Fruit fly (Drosophila melanogaster) whole organism, embryonic: ENCODE data around the gene Prx1.

ENCODE experiments used
- CG12104 ChIP-seq: fragments of 200-800 bp; sonication (Bioruptor generic); optimal IDR thresholded peaks from 3 replicates; lab custom pipeline; 2016; ENCODE audit warnings: missing biosample characterization, missing genetic modification characterization
- CG12219 ChIP-seq: fragments of 200-800 bp; sonication (Bioruptor generic); optimal IDR thresholded peaks from 3 replicates; lab custom pipeline; 2018; ENCODE audit warnings: missing biosample characterization, mild to moderate bottlenecking, missing genetic modification characterization
- CG14667 ChIP-seq: fragments of 200-800 bp; sonication (Bioruptor generic); IDR thresholded peaks from 2 replicates; pipeline ENCODE4 v1.3.6; 2022; ENCODE audit warnings: missing biosample characterization, missing genetic modification characterization
- CG15479 ChIP-seq: fragments of 200-800 bp; sonication (Bioruptor generic); optimal IDR thresholded peaks from 3 replicates; lab custom pipeline; 2019; ENCODE audit warnings: missing biosample characterization, mild to moderate bottlenecking, missing genetic modification characterization, moderate library complexity
- CG1603 ChIP-seq: fragments of 200-800 bp; sonication (Bioruptor generic); optimal IDR thresholded peaks from 2 replicates; lab custom pipeline; 2019; ENCODE audit warnings: missing biosample characterization, mild to moderate bottlenecking, missing genetic modification characterization, moderate library complexity
- CG17361 ChIP-seq: fragments of 200-800 bp; sonication (Bioruptor generic); IDR thresholded peaks from 3 replicates; pipeline ENCODE4 v1.3.6; 2022; ENCODE audit warnings: missing biosample characterization, missing genetic modification characterization
- CG17802 ChIP-seq: fragments of 200-800 bp; sonication (Bioruptor generic); optimal IDR thresholded peaks from 2 replicates; lab custom pipeline; 2018; ENCODE audit warnings: missing biosample characterization, mild to moderate bottlenecking, missing genetic modification characterization, moderate library complexity
- CG2199 ChIP-seq: fragments of 200-800 bp; sonication (Bioruptor generic); IDR thresholded peaks from 3 replicates; pipeline ENCODE4 v1.3.6; 2022; ENCODE audit warnings: missing biosample characterization, missing genetic modification characterization
- CG2889 ChIP-seq: fragments of 200-800 bp; sonication (Bioruptor generic); IDR thresholded peaks from 3 replicates; pipeline ENCODE4 v1.3.6; 2022; ENCODE audit warnings: missing biosample characterization, missing genetic modification characterization
- CG31441 ChIP-seq: fragments of 200-800 bp; sonication (Bioruptor generic); IDR thresholded peaks from 2 replicates; pipeline ENCODE4 v1.3.6; 2022; ENCODE audit warnings: missing biosample characterization, missing genetic modification characterization
- CG32532 ChIP-seq: fragments of 200-800 bp; sonication (Bioruptor generic); IDR thresholded peaks from 2 replicates; pipeline ENCODE4 v1.3.6; 2022; ENCODE audit warnings: missing biosample characterization, missing genetic modification characterization
- CG32767 ChIP-seq: fragments of 200-800 bp; sonication (Bioruptor generic); IDR thresholded peaks from 2 replicates; pipeline ENCODE4 v1.3.6; 2022; ENCODE audit warnings: missing biosample characterization, missing genetic modification characterization
- CG33213 ChIP-seq: fragments of 200-800 bp; sonication (Bioruptor generic); optimal IDR thresholded peaks from 3 replicates; lab custom pipeline; 2016; ENCODE audit warnings: missing biosample characterization, missing genetic modification characterization
- CG5953 ChIP-seq: fragments of 200-800 bp; sonication (Bioruptor generic); IDR thresholded peaks from 2 replicates; pipeline ENCODE4 v1.3.6; 2022; ENCODE audit warnings: missing biosample characterization, missing genetic modification characterization
- CG6791 ChIP-seq: fragments of 200-800 bp; sonication (Bioruptor generic); IDR thresholded peaks from 3 replicates; pipeline ENCODE4 v1.3.6; 2022; ENCODE audit warnings: missing biosample characterization, missing genetic modification characterization; ENCODE audit not compliant: partially characterized antibody
- CG6813 ChIP-seq: fragments of 200-800 bp; sonication (Bioruptor generic); optimal IDR thresholded peaks from 2 replicates; lab custom pipeline; 2017; ENCODE audit warnings: missing biosample characterization, missing genetic modification characterization, mild to moderate bottlenecking, moderate library complexity, missing genetic modification reagents
- CG7745 ChIP-seq: fragments of 200-800 bp; sonication (Bioruptor generic); optimal IDR thresholded peaks from 2 replicates; lab custom pipeline; 2018; ENCODE audit warnings: missing biosample characterization, mild to moderate bottlenecking, missing genetic modification characterization, moderate library complexity
- CG8290 ChIP-seq, 3 experiments: fragments of 200-800 bp; sonication (Bioruptor generic); optimal IDR thresholded peaks; 2 replicates each; lab custom pipeline; 2016 to 2019; ENCODE audit warnings: missing biosample characterization in 3 of 3, missing genetic modification characterization in 3 of 3, mild to moderate bottlenecking in 2 of 3, moderate library complexity in 1 of 3
- CG9215 ChIP-seq: fragments of 200-800 bp; sonication (Bioruptor generic); IDR thresholded peaks from 2 replicates; pipeline ENCODE4 v1.3.6; 2022; ENCODE audit warnings: missing biosample characterization, missing genetic modification characterization
- CG9437 ChIP-seq: fragments of 200-800 bp; sonication (Bioruptor generic); optimal IDR thresholded peaks from 2 replicates; lab custom pipeline; 2018; ENCODE audit warnings: missing biosample characterization, mild to moderate bottlenecking, missing genetic modification characterization
- CG9797 ChIP-seq: fragments of 200-800 bp; sonication (Bioruptor generic); optimal IDR thresholded peaks from 3 replicates; lab custom pipeline; 2018; ENCODE audit warnings: missing biosample characterization, mild to moderate bottlenecking, missing genetic modification characterization
- Camta ChIP-seq: fragments of 200-800 bp; sonication (Bioruptor generic); optimal IDR thresholded peaks from 2 replicates; lab custom pipeline; 2016; ENCODE audit warnings: missing biosample characterization, missing genetic modification characterization
- E2f2 ChIP-seq: fragments of 200-800 bp; sonication (Bioruptor generic); IDR thresholded peaks from 2 replicates; pipeline ENCODE4 v1.3.6; 2022; ENCODE audit warnings: missing biosample characterization, missing genetic modification characterization
- HmgD ChIP-seq: fragments of 200-800 bp; sonication (Bioruptor generic); optimal IDR thresholded peaks from 3 replicates; lab custom pipeline; 2016; ENCODE audit warnings: missing biosample characterization, missing genetic modification characterization
- Hr39 ChIP-seq: fragments of >200 bp; optimal IDR thresholded peaks from 2 replicates; lab custom pipeline; 2017
- Mad ChIP-seq: fragments of 200-800 bp; sonication (Bioruptor generic); optimal IDR thresholded peaks from 2 replicates; lab custom pipeline; 2016; ENCODE audit warnings: missing biosample characterization, missing genetic modification characterization
- Myb ChIP-seq: fragments of 200-800 bp; sonication (Bioruptor generic); optimal IDR thresholded peaks from 2 replicates; lab custom pipeline; 2016; ENCODE audit warnings: missing biosample characterization, missing genetic modification characterization
- Pdp1 ChIP-seq, 2 experiments: fragments of 200-800 bp; sonication (Bioruptor generic); optimal IDR thresholded peaks; 3 replicates each; lab custom pipeline; 2016; ENCODE audit warnings: missing biosample characterization in 2 of 2, missing genetic modification characterization in 2 of 2, mild to moderate bottlenecking in 1 of 2, moderate library complexity in 1 of 2
- Six4 ChIP-seq: fragments of 200-800 bp; sonication (Bioruptor generic); optimal IDR thresholded peaks from 2 replicates; lab custom pipeline; 2016; ENCODE audit warnings: missing biosample characterization, missing genetic modification characterization
- ac ChIP-seq: fragments of 200-800 bp; sonication (Bioruptor generic); optimal IDR thresholded peaks from 3 replicates; lab custom pipeline; 2017; ENCODE audit warnings: missing biosample characterization, mild to moderate bottlenecking, missing genetic modification characterization
- ap ChIP-seq: fragments of 200-800 bp; sonication (Bioruptor generic); IDR thresholded peaks from 2 replicates; pipeline ENCODE4 v1.3.6; 2022; ENCODE audit warnings: missing biosample characterization, missing genetic modification characterization
- bbx ChIP-seq: fragments of 200-800 bp; sonication (Bioruptor generic); IDR thresholded peaks from 2 replicates; pipeline ENCODE4 v1.3.6; 2022; ENCODE audit warnings: missing biosample characterization, missing genetic modification characterization; ENCODE audit not compliant: partially characterized antibody
- bsh ChIP-seq, 2 experiments: fragments of 200-800 bp; sonication (Bioruptor generic); optimal IDR thresholded peaks; 2 replicates each; lab custom pipeline; 2017 to 2018; ENCODE audit warnings: mild to moderate bottlenecking in 2 of 2, missing biosample characterization in 2 of 2, missing genetic modification characterization in 2 of 2, moderate library complexity in 1 of 2
- btn ChIP-seq: fragments of 200-800 bp; sonication (Bioruptor generic); optimal IDR thresholded peaks from 2 replicates; lab custom pipeline; 2016; ENCODE audit warnings: missing biosample characterization, missing genetic modification characterization
- dpn ChIP-seq, 2 experiments: fragments of 200-800 bp; sonication (Bioruptor generic); optimal IDR thresholded peaks; 3 replicates each; lab custom pipeline; 2016; ENCODE audit warnings: missing biosample characterization in 2 of 2, missing genetic modification characterization in 2 of 2
- h ChIP-seq: fragments of >200 bp; optimal IDR thresholded peaks from 2 replicates; lab custom pipeline; 2017
- ind ChIP-seq: fragments of 200-800 bp; sonication (Bioruptor generic); optimal IDR thresholded peaks from 3 replicates; lab custom pipeline; 2016; ENCODE audit warnings: missing biosample characterization, missing genetic modification characterization
- inv ChIP-seq: fragments of 200-800 bp; sonication (Bioruptor generic); IDR thresholded peaks from 2 replicates; pipeline ENCODE4 v1.3.6; 2022; ENCODE audit warnings: missing biosample characterization, missing genetic modification characterization; ENCODE audit not compliant: partially characterized antibody
- jigr1 ChIP-seq: fragments of 200-800 bp; sonication (Bioruptor generic); IDR thresholded peaks from 3 replicates; pipeline ENCODE4 v1.3.6; 2022; ENCODE audit warnings: missing biosample characterization, missing genetic modification characterization
- kni ChIP-seq: fragments of 200-800 bp; sonication (Bioruptor generic); optimal IDR thresholded peaks from 3 replicates; lab custom pipeline; 2017; ENCODE audit warnings: mild to moderate bottlenecking, missing biosample characterization, missing genetic modification reagents, missing genetic modification characterization
- lilli ChIP-seq: fragments of 200-800 bp; sonication (Bioruptor generic); optimal IDR thresholded peaks from 3 replicates; lab custom pipeline; 2016; ENCODE audit warnings: missing biosample characterization, missing genetic modification characterization
- nom ChIP-seq: fragments of 200-800 bp; sonication (Bioruptor generic); optimal IDR thresholded peaks from 2 replicates; lab custom pipeline; 2017; ENCODE audit warnings: missing biosample characterization, missing genetic modification characterization, mild to moderate bottlenecking, moderate library complexity, missing genetic modification reagents
- pan ChIP-seq, 4 experiments: fragments of >200 bp in 3 of 4; fragments of 200-800 bp in 1 of 4; sonication (Bioruptor generic) in 1 of 4; optimal IDR thresholded peaks in 3 of 4; IDR thresholded peaks in 1 of 4; 2 replicates each; pipeline versions ENCODE4 v1.3.6 to Lab custom; 2017 to 2022; ENCODE audit warnings: missing biosample characterization in 2 of 4, missing genetic modification characterization in 2 of 4, mixed read lengths in 1 of 4
- row ChIP-seq: fragments of 200-800 bp; sonication (Bioruptor generic); IDR thresholded peaks from 3 replicates; pipeline ENCODE4 v1.3.6; 2022; ENCODE audit warnings: missing biosample characterization, missing genetic modification characterization
- scrt ChIP-seq: fragments of 200-800 bp; sonication (Bioruptor generic); optimal IDR thresholded peaks from 2 replicates; lab custom pipeline; 2018; ENCODE audit warnings: missing biosample characterization, mild to moderate bottlenecking, missing genetic modification characterization, moderate library complexity
- sna ChIP-seq: fragments of 200-800 bp; sonication (Bioruptor generic); IDR thresholded peaks from 2 replicates; pipeline ENCODE4 v1.3.6; 2022; ENCODE audit warnings: missing biosample characterization, missing genetic modification characterization; ENCODE audit not compliant: partially characterized antibody
- wek ChIP-seq: fragments of 200-800 bp; sonication (Bioruptor generic); optimal IDR thresholded peaks from 3 replicates; lab custom pipeline; 2018; ENCODE audit warnings: missing biosample characterization, mild to moderate bottlenecking, missing genetic modification characterization, moderate library complexity
- z ChIP-seq: fragments of 200-800 bp; sonication (Bioruptor generic); IDR thresholded peaks from 3 replicates; pipeline ENCODE4 v1.3.6; 2022; ENCODE audit warnings: missing biosample characterization, missing genetic modification characterization

Gene Prx1

DNA sequence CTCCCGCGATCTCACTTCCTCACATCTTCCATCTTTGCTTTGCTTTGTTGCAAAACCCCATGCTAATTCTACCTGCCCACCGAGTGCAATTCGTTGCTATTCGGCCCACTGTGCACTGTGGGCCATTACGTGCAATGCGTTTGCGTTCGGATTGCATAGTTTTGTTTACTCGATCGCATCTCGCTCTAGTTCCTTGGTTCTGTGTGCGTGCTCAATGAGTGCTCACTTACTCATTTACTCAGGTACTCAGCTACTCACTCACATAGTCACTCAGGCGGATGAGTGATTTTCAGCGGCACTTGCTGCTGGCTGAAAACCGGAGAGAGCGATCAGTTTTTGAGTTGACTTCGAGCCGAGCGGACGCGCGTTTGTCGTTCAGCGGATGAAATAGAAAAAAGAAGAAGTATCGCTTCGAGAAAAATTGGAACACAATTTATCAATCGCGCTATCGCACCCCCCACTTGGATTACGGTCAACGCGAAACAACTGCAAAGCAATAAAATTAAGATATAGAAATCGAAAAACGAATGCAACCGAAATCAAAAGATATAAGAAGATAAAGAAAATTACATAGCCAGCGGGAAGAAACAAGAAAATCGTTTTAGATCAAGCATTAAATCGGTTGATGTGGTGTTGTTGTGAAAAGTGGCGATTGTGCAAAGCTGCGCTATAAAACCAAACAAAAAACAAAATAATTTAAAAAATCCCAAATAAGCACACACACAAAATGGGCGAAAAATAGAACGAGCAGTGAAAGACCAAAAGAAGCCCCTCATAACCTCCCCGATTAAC, 27.8 kb downstream of the Prx1 start, which contains the start of gene Tollo (continued):
- TF ChIP-seq CG17802 (tag; lab: Kevin White, UChicago), result peak; percentile 10
- 0 out of 2 replicates have a peak, but pooled peaks have one; percentile 28 for TF ChIP-seq CG14667 (GFP tag; lab: Robert Waterston, UW)
- no peak for TF ChIP-seq CG2889 (GFP tag; lab: Robert Waterston, UW)
- TF ChIP-seq bbx, result peak; percentile 84
- no peak for TF ChIP-seq CG9797 (GFP tag; lab: Kevin White, UChicago)
- TF ChIP-seq CG1603 (tag; lab: Kevin White, UChicago), result peak; percentile 51
- peak; percentile 7 for TF ChIP-seq lilli (GFP tag; lab: Kevin White, UChicago)
- peak; percentile 34 for TF ChIP-seq CG33213 (GFP tag; lab: Kevin White, UChicago)
- TF ChIP-seq CG12219 (GFP tag; lab: Kevin White, UChicago), result peak; percentile 1
- no peak for TF ChIP-seq CG8290 (GFP tag; optimal IDR thresholded peaks at IDR 0.05; lab: Kevin White, UChicago)
- peak in 1 of 2 experiments; percentile 50 for TF ChIP-seq CG8290 (tag; optimal IDR thresholded peaks at IDR 0.05; lab: Kevin White, UChicago)
- TF ChIP-seq h (lab: Kevin White, UChicago), result no peak
- TF ChIP-seq E2f2, result peak; percentile 16; the same call in 1 of the 2 replicates
- peak; percentile 100 for TF ChIP-seq z (GFP tag; lab: Robert Waterston, UW)
- TF ChIP-seq scrt (GFP tag; lab: Kevin White, UChicago), result no peak
- peak; percentile 14; the same call in 1 of the 2 replicates for TF ChIP-seq CG31441 (GFP tag; lab: Robert Waterston, UW)
- TF ChIP-seq CG9437 (GFP tag; lab: Kevin White, UChicago), result no peak
- TF ChIP-seq btn (GFP tag; lab: Kevin White, UChicago), result no peak
- TF ChIP-seq bsh (GFP tag; optimal IDR thresholded peaks at IDR 0.05; lab: Kevin White, UChicago), result peak in 1 of 2 experiments; percentile 28
- no peak for TF ChIP-seq CG17361
- peak; percentile 96 for TF ChIP-seq kni (GFP tag; lab: Kevin White, UChicago)
- TF ChIP-seq CG5953 (GFP tag; lab: Robert Waterston, UW), result no peak
- TF ChIP-seq Pdp1 (GFP tag; optimal IDR thresholded peaks at IDR 0.05; lab: Kevin White, UChicago), result peak; percentile 37 to 50
- peak; percentile 46 for TF ChIP-seq ind (GFP tag; lab: Kevin White, UChicago)
- TF ChIP-seq CG6813 (GFP tag; lab: Kevin White, UChicago), result no peak
- TF ChIP-seq inv (GFP tag; lab: Robert Waterston, UW), result peak; percentile 51; the same call in 1 of the 2 replicates
- no peak for TF ChIP-seq ap (GFP tag; lab: Robert Waterston, UW)
- TF ChIP-seq CG32532 (GFP tag; lab: Robert Waterston, UW), result peak; percentile 65
- peak; percentile 98 for TF ChIP-seq CG15479 (GFP tag; lab: Kevin White, UChicago)
- TF ChIP-seq nom (GFP tag; lab: Kevin White, UChicago), result peak; percentile 40
- no peak for TF ChIP-seq CG12104 (GFP tag; lab: Kevin White, UChicago)
- no peak for TF ChIP-seq Hr39 (lab: Kevin White, UChicago)
- peak; percentile 41 for TF ChIP-seq Camta (GFP tag; lab: Kevin White, UChicago)
- TF ChIP-seq ac (GFP tag; lab: Kevin White, UChicago), result peak; percentile 8
- TF ChIP-seq CG2199, result peak; percentile 82; the same call in 2 of the 3 replicates
- no peak for TF ChIP-seq Mad
- TF ChIP-seq sna (GFP tag; lab: Robert Waterston, UW), result 0 out of 2 replicates have a peak, but pooled peaks have one; percentile 20
- TF ChIP-seq CG9215 (GFP tag; lab: Robert Waterston, UW), result peak; percentile 50; the same call in 1 of the 2 replicates
- TF ChIP-seq wek (GFP tag; lab: Kevin White, UChicago), result peak; percentile 46
- peak; percentile 36 for TF ChIP-seq HmgD (GFP tag; lab: Kevin White, UChicago)
- peak; percentile 22 for TF ChIP-seq Myb (GFP tag; lab: Kevin White, UChicago)
- TF ChIP-seq pan (optimal IDR thresholded peaks at IDR 0.05; lab: Kevin White, UChicago), result no peak
- TF ChIP-seq pan (GFP tag; optimal IDR thresholded peaks at IDR 0.05 in 1 of 2, IDR thresholded peaks at IDR 0.05 in 1 of 2), result peak in 1 of 2 experiments; percentile 17
- TF ChIP-seq jigr1 (GFP tag; lab: Robert Waterston, UW), result no peak
- TF ChIP-seq row (GFP tag; lab: Robert Waterston, UW), result peak; percentile 88
- TF ChIP-seq CG6791, result peak; percentile 70
- peak; percentile 4 to 40 for TF ChIP-seq dpn (GFP tag; optimal IDR thresholded peaks at IDR 0.05; lab: Kevin White, UChicago)
- TF ChIP-seq CG7745, result peak; percentile 30
- peak; percentile 23; the same call in 1 of the 2 replicates for TF ChIP-seq CG32767
- TF ChIP-seq Six4 (GFP tag; lab: Kevin White, UChicago), result no peak
